Fruit fly (Drosophila melanogaster): ENCODE measurements around the gene mtrm.

Gene mtrm

dm6 chr3L:8449202-8449799 lies 36.5 kb downstream of the mtrm start, which contains the start of gene CG6983 (continued):
- no peak for TF ChIP-seq pros (GFP tag; optimal IDR thresholded peaks at IDR 0.05)
- TF ChIP-seq CG1832 (GFP tag; optimal IDR thresholded peaks at IDR 0.05), result no peak
- peak; percentile 88 for TF ChIP-seq Opbp (GFP tag; IDR thresholded peaks at IDR 0.05; ENCODE audit: partially characterized antibody)
- no peak for TF ChIP-seq Hand (GFP tag; optimal IDR thresholded peaks at IDR 0.05)
- TF ChIP-seq CG12942 (GFP tag; optimal IDR thresholded peaks at IDR 0.05), result no peak
- no peak for TF ChIP-seq lmd (GFP tag; IDR thresholded peaks at IDR 0.05)
- peak; percentile 0 for TF ChIP-seq CG13894 (tag; optimal IDR thresholded peaks at IDR 0.05)
- TF ChIP-seq ftz-f1 (GFP tag; optimal IDR thresholded peaks at IDR 0.05), result no peak
- TF ChIP-seq Antp (GFP tag; optimal IDR thresholded peaks at IDR 0.05), result no peak
- no peak for TF ChIP-seq CG7928 (GFP tag; optimal IDR thresholded peaks at IDR 0.05)
- no peak for TF ChIP-seq NFAT (GFP tag; IDR thresholded peaks at IDR 0.05)
- TF ChIP-seq kah (GFP tag; optimal IDR thresholded peaks at IDR 0.05), result no peak
- no peak for TF ChIP-seq CG10147 (GFP tag; optimal IDR thresholded peaks at IDR 0.05)
- no peak for TF ChIP-seq fu2 (GFP tag; optimal IDR thresholded peaks at IDR 0.05)
- no peak for TF ChIP-seq CG15073 (GFP tag; optimal IDR thresholded peaks at IDR 0.05)
- no peak for TF ChIP-seq ash1 (GFP tag; optimal IDR thresholded peaks at IDR 0.05)
- no peak for TF ChIP-seq CG16815 (GFP tag; optimal IDR thresholded peaks at IDR 0.05)
- TF ChIP-seq Lpt (GFP tag; optimal IDR thresholded peaks at IDR 0.05), result no peak
- TF ChIP-seq CG8765 (GFP tag; IDR thresholded peaks at IDR 0.05), result no peak
- no peak for TF ChIP-seq slp2 (GFP tag; optimal IDR thresholded peaks at IDR 0.05)
- TF ChIP-seq sim (GFP tag; IDR thresholded peaks at IDR 0.05), result no peak
- no peak for TF ChIP-seq trh (GFP tag; optimal IDR thresholded peaks at IDR 0.05)
- TF ChIP-seq twi (tag; optimal IDR thresholded peaks at IDR 0.05), result no peak
- TF ChIP-seq run (tag; optimal IDR thresholded peaks at IDR 0.05), result no peak
- no peak for TF ChIP-seq Optix (GFP tag; IDR thresholded peaks at IDR 0.05)
- TF ChIP-seq CG34224 (GFP tag; IDR thresholded peaks at IDR 0.05; ENCODE audit: partially characterized antibody), result peak; percentile 75; the same call in 2 of the 3 replicates
- TF ChIP-seq CG3407 (GFP tag; optimal IDR thresholded peaks at IDR 0.05), result no peak

DNA sequence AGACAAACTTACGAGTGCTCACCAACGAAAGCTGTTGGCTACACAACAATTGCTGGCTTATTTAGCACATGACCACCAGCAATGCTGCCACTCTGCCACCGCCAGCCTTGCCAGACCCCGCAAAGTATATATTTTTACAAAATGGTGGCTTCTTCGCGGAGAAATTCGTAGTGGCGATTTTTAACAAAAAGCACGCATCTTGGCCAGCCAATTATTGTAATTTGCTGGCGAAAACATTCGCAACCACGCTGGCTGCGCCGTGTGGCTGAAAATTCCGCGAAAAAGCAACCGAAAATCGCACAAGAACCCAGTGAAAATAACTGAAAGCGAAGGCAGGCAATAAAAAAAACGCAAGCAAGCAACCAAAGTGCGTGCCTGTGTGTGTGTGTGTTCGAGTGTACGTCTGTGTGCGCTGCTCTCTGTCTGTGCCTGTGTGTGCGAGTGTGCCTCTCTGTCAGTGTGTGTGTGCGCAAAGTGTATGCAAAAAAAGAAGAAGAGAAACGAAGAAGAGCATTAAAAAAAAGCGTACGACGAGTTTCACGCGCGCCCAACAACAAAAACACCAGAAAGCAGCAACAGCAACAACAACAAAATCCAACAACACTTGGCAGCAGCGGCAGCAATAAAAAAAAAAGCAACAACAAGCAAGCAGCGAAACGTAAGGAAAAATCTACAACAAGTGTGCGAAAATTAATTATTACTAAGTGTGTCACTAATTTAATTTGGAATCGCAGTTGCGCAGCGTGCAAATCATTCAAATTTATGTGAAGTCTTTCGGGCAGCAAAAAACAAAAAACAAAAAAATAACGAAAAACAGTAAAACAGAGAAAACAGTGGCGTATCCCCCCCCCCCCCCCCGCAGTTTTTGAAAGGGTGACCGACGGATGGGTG lies 37.2 kb downstream of the mtrm start, which contains the start of gene Gug:
TSS of gene Gug (plus strand) at position 123 of the 891 bp plus-strand sequence.
- TF ChIP-seq bowl (GFP tag; IDR thresholded peaks at IDR 0.05) (no peak), cg (GFP tag; optimal IDR thresholded peaks at IDR 0.05) (peak; percentile 99), CG32772 (GFP tag; IDR thresholded peaks at IDR 0.05) (0 out of 2 replicates have a peak, but pooled peaks have one; percentile 37), CG3065 (GFP tag; optimal IDR thresholded peaks at IDR 0.05) (no peak), CG1603 (tag; optimal IDR thresholded peaks at IDR 0.05) (peak; percentile 40), knrl (GFP tag; IDR thresholded peaks at IDR 0.05; ENCODE audit: partially characterized antibody) (no peak), gcm2 (GFP tag; optimal IDR thresholded peaks at IDR 0.05) (no peak), D19A (tag; optimal IDR thresholded peaks at IDR 0.05) (peak; percentile 45), hth (optimal IDR thresholded peaks at IDR 0.05) (no peak), CG2202 (tag; optimal IDR thresholded peaks at IDR 0.05) (no peak), gfzf (GFP tag; optimal IDR thresholded peaks at IDR 0.05) (peak; percentile 90), CG6175 (GFP tag; IDR thresholded peaks at IDR 0.05) (no peak), Jarid2 (GFP tag; optimal IDR thresholded peaks at IDR 0.05) (peak; percentile 74), Deaf1 (tag; optimal IDR thresholded peaks at IDR 0.05) (peak; percentile 62), CG1024 (GFP tag; IDR thresholded peaks at IDR 0.05) (no peak), nau (GFP tag; optimal IDR thresholded peaks at IDR 0.05) (no peak), Hsf (GFP tag; optimal IDR thresholded peaks at IDR 0.05) (no peak), CG15011 (GFP tag; optimal IDR thresholded peaks at IDR 0.05) (no peak), ssp (GFP tag; IDR thresholded peaks at IDR 0.05) (peak; percentile 20; the same call in 1 of the 2 replicates), CG10274 (GFP tag; optimal IDR thresholded peaks at IDR 0.05) (no peak), CG12744 (GFP tag; optimal IDR thresholded peaks at IDR 0.05) (no peak), CG12071 (GFP tag; optimal IDR thresholded peaks at IDR 0.05) (no peak), gce (GFP tag; IDR thresholded peaks at IDR 0.05) (no peak)
